Worm (Caenorhabditis elegans): ENCODE data around the gene srv-30.

- TF ChIP-seq unc-39 (tag; optimal IDR thresholded peaks at IDR 0.05): no peak
- no peak for TF ChIP-seq pha-4 (tag; optimal IDR thresholded peaks at IDR 0.05)
Measured at ce11 chrIV:6237508-6238227, 31.6 kb downstream of the srv-30 start, which contains the start of the genes F58F9.6 and F58F9.8.

All from whole organism, mixed stage, embryonic.